Worm (Caenorhabditis elegans): ENCODE measurements around the gene unc-50.

unc-50 gene

DNA sequence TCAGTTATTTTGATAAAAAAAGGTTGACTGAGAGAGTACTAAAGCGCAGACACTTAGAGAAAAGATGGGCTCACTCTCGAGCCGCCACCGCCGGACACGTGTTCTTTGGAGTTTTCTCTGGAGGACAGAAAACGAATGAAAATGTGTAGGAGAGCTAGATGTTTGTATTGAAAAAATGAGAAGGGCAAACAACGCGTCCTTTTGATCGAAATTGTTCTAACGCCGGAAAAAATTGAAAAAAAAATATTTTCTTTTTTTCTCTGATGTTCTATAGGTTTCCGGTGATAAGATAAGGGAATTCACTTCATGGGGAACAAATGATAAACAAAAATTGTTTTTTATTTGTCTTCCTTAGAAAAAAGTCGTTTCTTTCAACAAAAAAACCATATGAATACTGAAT lies 11.8 kb upstream of the unc-50 start:
- TF ChIP-seq mdl-1 (tag; optimal IDR thresholded peaks at IDR 0.05) (peak in 1 of 2 experiments; percentile 38), ama-1 (optimal IDR thresholded peaks at IDR 0.05) (no peak), blmp-1 (tag; optimal IDR thresholded peaks at IDR 0.05) (peak; percentile 7), nhr-11 (tag; optimal IDR thresholded peaks at IDR 0.05) (no peak), lin-13 (GFP tag; optimal IDR thresholded peaks at IDR 0.05) (no peak), mab-9 (GFP tag; IDR thresholded peaks at IDR 0.05) (no peak), lsy-2 (tag; optimal IDR thresholded peaks at IDR 0.05) (peak in 1 of 2 experiments; percentile 6), lin-35 (GFP tag; optimal IDR thresholded peaks at IDR 0.05) (peak in 1 of 2 experiments; percentile 6), elt-3 (tag; optimal IDR thresholded peaks at IDR 0.05) (peak in 2 of 6 experiments; percentile 34 to 82), lin-14 (GFP tag; optimal IDR thresholded peaks at IDR 0.05) (peak; percentile 56), irx-1 (tag; optimal IDR thresholded peaks at IDR 0.05) (no peak), efl-1 (optimal IDR thresholded peaks at IDR 0.05) (no peak), efl-1 (GFP tag; optimal IDR thresholded peaks at IDR 0.05 in 1 of 2) (peak in 1 of 2 experiments; percentile 10), nhr-76 (tag; optimal IDR thresholded peaks at IDR 0.05) (no peak), nhr-28 (tag; optimal IDR thresholded peaks at IDR 0.05) (no peak), dpl-1 (GFP tag; optimal IDR thresholded peaks at IDR 0.05) (no peak), nhr-77 (tag; optimal IDR thresholded peaks at IDR 0.05) (no peak), nhr-90 (tag; optimal IDR thresholded peaks at IDR 0.05; ENCODE audit: poor library complexity) (no peak), ceh-63 (GFP tag; optimal IDR thresholded peaks at IDR 0.05) (no peak), C16A3.4 (tag; optimal IDR thresholded peaks at IDR 0.05) (no peak), rnt-1 (tag; optimal IDR thresholded peaks at IDR 0.05) (peak; percentile 19), fkh-10 (GFP tag; optimal IDR thresholded peaks at IDR 0.05) (no peak)

DNA sequence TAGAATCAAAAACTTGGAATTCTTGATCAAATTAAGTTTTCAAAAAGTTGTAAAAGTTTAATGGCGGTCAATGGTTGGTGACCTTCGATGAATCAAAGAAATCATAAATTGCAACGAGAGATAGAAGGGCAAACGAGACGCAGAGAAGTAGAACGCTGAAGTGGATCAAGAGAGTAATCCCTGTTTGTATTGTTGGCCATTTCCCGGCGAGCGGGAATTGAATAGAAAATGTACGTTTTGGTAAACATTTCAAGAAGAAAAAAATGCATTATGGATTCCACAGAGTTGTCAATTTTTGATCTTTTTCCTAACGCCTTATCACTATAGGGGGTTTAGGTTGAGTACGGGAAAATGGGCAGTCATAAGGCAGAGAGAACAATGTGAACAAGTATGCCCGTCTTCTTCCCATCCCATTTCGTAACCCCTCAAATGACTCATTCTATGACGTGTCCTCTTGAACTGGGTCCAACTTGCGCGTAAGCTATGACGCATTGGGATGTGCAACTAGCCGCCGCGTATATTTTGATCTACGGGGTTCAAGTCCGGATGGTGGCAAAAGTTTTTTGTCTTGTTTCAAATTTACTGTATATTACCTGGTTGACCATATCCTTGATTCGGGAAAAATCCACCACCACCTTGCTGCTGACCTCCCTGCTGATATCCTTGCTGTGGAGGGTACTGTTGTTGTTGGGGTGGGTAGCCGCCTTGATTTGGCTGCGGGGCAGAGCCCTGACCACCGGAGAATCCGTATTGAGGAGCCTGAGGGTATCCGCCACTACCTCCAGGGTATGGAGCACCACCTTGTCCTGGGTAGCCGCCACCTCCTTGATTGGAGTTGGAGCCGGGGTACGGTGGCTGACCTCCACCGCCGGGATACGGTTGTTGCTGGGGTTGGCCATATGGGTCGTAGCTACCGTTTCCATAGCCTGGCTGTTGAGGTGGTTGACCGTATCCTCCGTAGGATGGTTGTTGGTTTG lies 10.9 kb upstream of the unc-50 start:
- no peak for TF ChIP-seq ceh-63 (GFP tag; optimal IDR thresholded peaks at IDR 0.05)
- TF ChIP-seq nhr-20 (tag; optimal IDR thresholded peaks at IDR 0.05): peak; percentile 10
- peak; percentile 31 for TF ChIP-seq mep-1 (tag; optimal IDR thresholded peaks at IDR 0.05)
- no peak for TF ChIP-seq C04F5.9 (tag; optimal IDR thresholded peaks at IDR 0.05)
- no peak for TF ChIP-seq sup-37 (GFP tag; optimal IDR thresholded peaks at IDR 0.05)
- no peak for TF ChIP-seq jun-1 (tag; optimal IDR thresholded peaks at IDR 0.05)
- TF ChIP-seq nhr-71 (tag; optimal IDR thresholded peaks at IDR 0.05): peak; percentile 27
- TF ChIP-seq blmp-1 (tag; optimal IDR thresholded peaks at IDR 0.05): peak; percentile 41
- TF ChIP-seq lin-14 (GFP tag; optimal IDR thresholded peaks at IDR 0.05): peak; percentile 54
- TF ChIP-seq fkh-8 (tag; optimal IDR thresholded peaks at IDR 0.05): no peak
- no peak for TF ChIP-seq hlh-4 (tag; optimal IDR thresholded peaks at IDR 0.05)
- peak; percentile 69 for TF ChIP-seq nhr-85 (tag)
- peak in 1 of 2 experiments; percentile 15 for TF ChIP-seq efl-1 (optimal IDR thresholded peaks at IDR 0.05)
- no peak for TF ChIP-seq efl-1 (GFP tag; optimal IDR thresholded peaks at IDR 0.05 in 1 of 2)
- TF ChIP-seq egl-27 (tag; optimal IDR thresholded peaks at IDR 0.05): peak in 1 of 2 experiments; percentile 35
- no peak for TF ChIP-seq ceh-90 (tag; optimal IDR thresholded peaks at IDR 0.05)
- TF ChIP-seq lsy-2 (tag; optimal IDR thresholded peaks at IDR 0.05): peak in 1 of 2 experiments; percentile 1
- peak; percentile 35 for TF ChIP-seq snu-23 (GFP tag; optimal IDR thresholded peaks at IDR 0.05)

DNA sequence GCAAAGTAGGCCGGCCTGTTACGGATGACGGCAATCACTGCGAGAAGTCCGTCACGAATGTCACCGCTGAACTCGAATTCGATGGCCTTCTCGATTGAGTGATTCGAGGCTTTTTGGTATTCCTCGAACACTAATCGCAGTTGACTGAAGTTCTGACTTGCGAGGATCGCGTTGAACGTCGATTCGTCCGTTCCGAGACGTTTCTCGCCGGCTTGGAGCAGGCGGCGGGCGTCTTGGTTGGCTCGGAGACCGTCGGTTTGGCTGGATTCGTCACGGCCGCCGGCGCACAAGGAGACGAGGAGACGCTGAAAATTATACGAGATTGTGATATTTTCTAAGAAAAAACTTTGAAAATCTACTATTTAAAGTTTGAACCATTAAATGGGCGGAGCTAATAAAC lies 8.4 kb upstream of the unc-50 start:
- TF ChIP-seq lin-39 (tag; optimal IDR thresholded peaks at IDR 0.05) (no peak), mef-2 (tag; optimal IDR thresholded peaks at IDR 0.05) (no peak), nhr-76 (tag; optimal IDR thresholded peaks at IDR 0.05) (no peak), snu-23 (GFP tag; optimal IDR thresholded peaks at IDR 0.05) (no peak), C04F5.9 (tag; optimal IDR thresholded peaks at IDR 0.05) (no peak), dpl-1 (GFP tag; optimal IDR thresholded peaks at IDR 0.05) (no peak), egl-13 (tag; optimal IDR thresholded peaks at IDR 0.05) (no peak), jun-1 (tag; optimal IDR thresholded peaks at IDR 0.05) (no peak), fkh-4 (tag; optimal IDR thresholded peaks at IDR 0.05; ENCODE audit: borderline replicate concordance) (no peak), nhr-12 (tag; optimal IDR thresholded peaks at IDR 0.05) (no peak), rnt-1 (tag; optimal IDR thresholded peaks at IDR 0.05) (no peak), nhr-28 (tag; optimal IDR thresholded peaks at IDR 0.05) (no peak), fkh-8 (tag; optimal IDR thresholded peaks at IDR 0.05) (no peak), lsy-2 (tag; optimal IDR thresholded peaks at IDR 0.05) (no peak), alr-1 (tag; optimal IDR thresholded peaks at IDR 0.05; ENCODE audit: borderline replicate concordance) (no peak)

Measured in whole organism, L1 larva.